Fruit fly (Drosophila melanogaster) whole organism, embryonic: ENCODE measurements around the gene XRCC1.

Experiments
- Ada2b ChIP-seq: fragments of 200-800 bp; sonication (Bioruptor generic); IDR thresholded peaks from 2 replicates; pipeline ENCODE4 v1.3.6; 2022; ENCODE audit warnings: missing biosample characterization, missing genetic modification characterization
- Aef1 ChIP-seq: fragments of 200-800 bp; sonication (Bioruptor generic); IDR thresholded peaks from 3 replicates; pipeline ENCODE4 v1.3.6; 2022; ENCODE audit warnings: missing biosample characterization, missing genetic modification characterization
- CG10321 ChIP-seq: fragments of 200-800 bp; sonication (Bioruptor generic); IDR thresholded peaks from 2 replicates; pipeline ENCODE4 v1.3.6; 2022; ENCODE audit warnings: missing biosample characterization, missing genetic modification characterization
- CG11247 ChIP-seq: fragments of 200-800 bp; sonication (Bioruptor generic); IDR thresholded peaks from 2 replicates; pipeline ENCODE4 v1.3.6; 2022; ENCODE audit warnings: missing biosample characterization, missing genetic modification characterization
- CG11696 ChIP-seq: fragments of 200-800 bp; sonication (Bioruptor generic); IDR thresholded peaks from 2 replicates; pipeline ENCODE4 v1.3.6; 2022; ENCODE audit warnings: missing biosample characterization, missing genetic modification characterization
- CG12659 ChIP-seq: fragments of 200-800 bp; sonication (Bioruptor generic); optimal IDR thresholded peaks from 3 replicates; lab custom pipeline; 2017; ENCODE audit warnings: mild to moderate bottlenecking, missing biosample characterization, missing genetic modification reagents, missing genetic modification characterization
- CG13296 ChIP-seq: fragments of 200-800 bp; sonication (Bioruptor generic); optimal IDR thresholded peaks from 3 replicates; lab custom pipeline; 2018; ENCODE audit warnings: missing biosample characterization, mild to moderate bottlenecking, missing genetic modification characterization
- CG14965 ChIP-seq: fragments of 200-800 bp; sonication (Bioruptor generic); optimal IDR thresholded peaks from 2 replicates; lab custom pipeline; 2016; ENCODE audit warnings: missing biosample characterization, missing genetic modification characterization, borderline replicate concordance
- CG1529 ChIP-seq: fragments of 200-800 bp; sonication (Bioruptor generic); optimal IDR thresholded peaks from 3 replicates; lab custom pipeline; 2018; ENCODE audit warnings: missing biosample characterization, missing genetic modification characterization
- CG15514 ChIP-seq: fragments of 200-800 bp; sonication (Bioruptor generic); optimal IDR thresholded peaks from 3 replicates; lab custom pipeline; 2017; ENCODE audit warnings: missing biosample characterization, missing genetic modification characterization, mild to moderate bottlenecking, moderate library complexity, missing genetic modification reagents
- CG16779 ChIP-seq: fragments of 200-800 bp; sonication (Bioruptor generic); IDR thresholded peaks from 2 replicates; pipeline ENCODE4 v1.3.6; 2022; ENCODE audit warnings: missing biosample characterization, missing genetic modification characterization
- CG16863 ChIP-seq: fragments of 200-800 bp; sonication (Bioruptor generic); optimal IDR thresholded peaks from 3 replicates; lab custom pipeline; 2016; ENCODE audit warnings: missing biosample characterization, missing genetic modification characterization
- CG1792 ChIP-seq: fragments of 200-800 bp; sonication (Bioruptor generic); optimal IDR thresholded peaks from 2 replicates; lab custom pipeline; 2016; ENCODE audit warnings: missing biosample characterization, missing genetic modification characterization
- CG30020 ChIP-seq: fragments of 200-800 bp; optimal IDR thresholded peaks from 2 replicates; lab custom pipeline; 2019; ENCODE audit warnings: missing biosample characterization, mild to moderate bottlenecking, missing genetic modification characterization, moderate library complexity
- CG33557 ChIP-seq: fragments of 200-800 bp; sonication (Bioruptor generic); optimal IDR thresholded peaks from 2 replicates; lab custom pipeline; 2019; ENCODE audit warnings: missing biosample characterization, mild to moderate bottlenecking, missing genetic modification characterization, moderate library complexity
- CG4617 ChIP-seq: fragments of 200-800 bp; sonication (Bioruptor generic); optimal IDR thresholded peaks from 3 replicates; lab custom pipeline; 2016; ENCODE audit warnings: missing biosample characterization, missing genetic modification characterization, borderline replicate concordance
- CG7745 ChIP-seq: fragments of 200-800 bp; sonication (Bioruptor generic); optimal IDR thresholded peaks from 2 replicates; lab custom pipeline; 2018; ENCODE audit warnings: missing biosample characterization, mild to moderate bottlenecking, missing genetic modification characterization, moderate library complexity
- CG7928 ChIP-seq: fragments of 200-800 bp; sonication (Bioruptor generic); optimal IDR thresholded peaks from 2 replicates; lab custom pipeline; 2017; ENCODE audit warnings: missing biosample characterization, mild to moderate bottlenecking, missing genetic modification characterization
- Drgx ChIP-seq: fragments of 200-800 bp; sonication (Bioruptor generic); IDR thresholded peaks from 2 replicates; pipeline ENCODE4 v1.3.6; 2022; ENCODE audit warnings: missing biosample characterization, missing genetic modification characterization
- E2f1 ChIP-seq: fragments of 200-800 bp; sonication (Bioruptor generic); IDR thresholded peaks from 2 replicates; pipeline ENCODE4 v1.3.6; 2022; ENCODE audit warnings: missing biosample characterization, missing genetic modification characterization
- Fer3 ChIP-seq: fragments of 200-800 bp; sonication (Bioruptor generic); optimal IDR thresholded peaks from 2 replicates; lab custom pipeline; 2018; ENCODE audit warnings: missing biosample characterization, mild to moderate bottlenecking, missing genetic modification characterization, moderate library complexity
- Hsf ChIP-seq: fragments of 200-800 bp; sonication (Bioruptor generic); optimal IDR thresholded peaks from 3 replicates; lab custom pipeline; 2016; ENCODE audit warnings: missing biosample characterization, missing genetic modification characterization
- Mad ChIP-seq: fragments of 200-800 bp; sonication (Bioruptor generic); optimal IDR thresholded peaks from 2 replicates; lab custom pipeline; 2016; ENCODE audit warnings: missing biosample characterization, missing genetic modification characterization
- Meics ChIP-seq: fragments of 200-800 bp; sonication (Bioruptor generic); optimal IDR thresholded peaks from 2 replicates; lab custom pipeline; 2017; ENCODE audit warnings: missing biosample characterization, mild to moderate bottlenecking, missing genetic modification characterization
- Mes4 ChIP-seq: fragments of 200-800 bp; sonication (Bioruptor generic); optimal IDR thresholded peaks from 2 replicates; lab custom pipeline; 2016; ENCODE audit warnings: missing biosample characterization, missing genetic modification characterization
- Mrtf ChIP-seq: fragments of 200-800 bp; sonication (Bioruptor generic); IDR thresholded peaks from 3 replicates; pipeline ENCODE4 v1.3.6; 2022; ENCODE audit warnings: missing biosample characterization, missing genetic modification characterization
- Oli ChIP-seq: fragments of 200-800 bp; sonication (Bioruptor generic); optimal IDR thresholded peaks from 2 replicates; lab custom pipeline; 2018; ENCODE audit warnings: missing biosample characterization, mild to moderate bottlenecking, missing genetic modification characterization, moderate library complexity
- Scr ChIP-seq: fragments of 200-800 bp; sonication (Bioruptor generic); IDR thresholded peaks from 2 replicates; pipeline ENCODE4 v1.3.6; 2022; ENCODE audit warnings: missing biosample characterization, missing genetic modification characterization; ENCODE audit not compliant: partially characterized antibody
- Ssrp ChIP-seq: fragments of 200-800 bp; sonication (Bioruptor generic); optimal IDR thresholded peaks from 2 replicates; lab custom pipeline; 2018; ENCODE audit warnings: missing biosample characterization, mild to moderate bottlenecking, missing genetic modification characterization, moderate library complexity
- Taf1 ChIP-seq: fragments of 200-800 bp; sonication (Bioruptor generic); IDR thresholded peaks from 2 replicates; pipeline ENCODE4 v1.3.6; 2022; ENCODE audit warnings: missing biosample characterization, missing genetic modification characterization
- Vsx1 ChIP-seq: fragments of 200-800 bp; sonication (Bioruptor generic); optimal IDR thresholded peaks from 2 replicates; lab custom pipeline; 2017; ENCODE audit warnings: missing biosample characterization, mild to moderate bottlenecking, missing genetic modification characterization, missing genetic modification reagents
- ash1 ChIP-seq: fragments of 200-800 bp; sonication (Bioruptor generic); optimal IDR thresholded peaks from 2 replicates; lab custom pipeline; 2018; ENCODE audit warnings: missing biosample characterization, mild to moderate bottlenecking, missing genetic modification characterization
- crc ChIP-seq: fragments of 200-800 bp; sonication (Bioruptor generic); optimal IDR thresholded peaks from 2 replicates; lab custom pipeline; 2016; ENCODE audit warnings: missing biosample characterization, missing genetic modification characterization
- dmrt99B ChIP-seq: fragments of 200-800 bp; sonication (Bioruptor generic); optimal IDR thresholded peaks from 2 replicates; lab custom pipeline; 2018; ENCODE audit warnings: missing biosample characterization, mild to moderate bottlenecking, missing genetic modification characterization, moderate library complexity
- ems ChIP-seq: fragments of 200-800 bp; sonication (Bioruptor generic); optimal IDR thresholded peaks from 3 replicates; lab custom pipeline; 2016; ENCODE audit warnings: missing biosample characterization, missing genetic modification characterization
- gfzf ChIP-seq: fragments of 200-800 bp; sonication (Bioruptor generic); optimal IDR thresholded peaks from 2 replicates; lab custom pipeline; 2016; ENCODE audit warnings: missing biosample characterization, mild to moderate bottlenecking, missing genetic modification characterization, moderate library complexity
- gro ChIP-seq: fragments of 200-800 bp; sonication (Bioruptor generic); optimal IDR thresholded peaks from 2 replicates; lab custom pipeline; 2016; ENCODE audit warnings: missing biosample characterization, missing genetic modification characterization
- ind ChIP-seq: fragments of 200-800 bp; sonication (Bioruptor generic); optimal IDR thresholded peaks from 3 replicates; lab custom pipeline; 2016; ENCODE audit warnings: missing biosample characterization, missing genetic modification characterization
- jumu ChIP-seq: fragments of 200-800 bp; sonication (Bioruptor generic); optimal IDR thresholded peaks from 3 replicates; lab custom pipeline; 2016; ENCODE audit warnings: missing biosample characterization, missing genetic modification characterization
- lab ChIP-seq: fragments of 200-800 bp; sonication (Bioruptor generic); optimal IDR thresholded peaks from 3 replicates; lab custom pipeline; 2017; ENCODE audit warnings: missing biosample characterization, missing genetic modification characterization, mild to moderate bottlenecking, moderate library complexity, missing genetic modification reagents
- mam ChIP-seq: fragments of 200-800 bp; sonication (Bioruptor generic); optimal IDR thresholded peaks from 3 replicates; lab custom pipeline; 2016; ENCODE audit warnings: missing biosample characterization, missing genetic modification characterization
- oc ChIP-seq: fragments of 200-800 bp; sonication (Bioruptor generic); optimal IDR thresholded peaks from 2 replicates; lab custom pipeline; 2018; ENCODE audit warnings: missing biosample characterization, mild to moderate bottlenecking, missing genetic modification characterization, moderate library complexity
- odd ChIP-seq: fragments of 200-800 bp; sonication (Bioruptor generic); optimal IDR thresholded peaks from 2 replicates; lab custom pipeline; 2017; ENCODE audit warnings: missing biosample characterization, mild to moderate bottlenecking, missing genetic modification characterization
- pita ChIP-seq: fragments of 200-800 bp; sonication (Bioruptor generic); optimal IDR thresholded peaks from 2 replicates; lab custom pipeline; 2017; ENCODE audit warnings: missing biosample characterization, mild to moderate bottlenecking, missing genetic modification characterization
- sc ChIP-seq, 3 experiments: fragments of >200 bp in 2 of 3; fragments of 200-800 bp in 1 of 3; sonication (Bioruptor generic) in 1 of 3; optimal IDR thresholded peaks; 2 replicates in 2 of 3; 3 replicates in 1 of 3; lab custom pipeline; 2017; ENCODE audit warnings: mild to moderate bottlenecking in 1 of 3, missing biosample characterization in 1 of 3, missing genetic modification characterization in 1 of 3, missing genetic modification reagents in 1 of 3
- sens ChIP-seq: fragments of 200-800 bp; sonication (Bioruptor generic); peaks from one replicate; lab custom pipeline; 2016; ENCODE audit warnings: missing biosample characterization, missing genetic modification characterization
- sisA ChIP-seq: fragments of 200-800 bp; sonication (Bioruptor generic); IDR thresholded peaks from 2 replicates; pipeline ENCODE4 v1.3.6; 2022; ENCODE audit warnings: missing biosample characterization, missing genetic modification characterization
- stc ChIP-seq: fragments of 200-800 bp; sonication (Bioruptor generic); IDR thresholded peaks from 2 replicates; pipeline ENCODE4 v1.3.6; 2022; ENCODE audit warnings: missing biosample characterization, missing genetic modification characterization
- trh ChIP-seq: fragments of 200-800 bp; sonication (Bioruptor generic); optimal IDR thresholded peaks from 2 replicates; lab custom pipeline; 2016; ENCODE audit warnings: missing biosample characterization, missing genetic modification characterization
- wor ChIP-seq: fragments of 200-800 bp; sonication (Bioruptor generic); IDR thresholded peaks from 2 replicates; pipeline ENCODE4 v1.3.6; 2022; ENCODE audit warnings: missing biosample characterization, missing genetic modification characterization
- zen ChIP-seq: fragments of 200-800 bp; sonication (Bioruptor generic); optimal IDR thresholded peaks from 3 replicates; lab custom pipeline; 2018; ENCODE audit warnings: missing biosample characterization, mild to moderate bottlenecking, missing genetic modification characterization, moderate library complexity

The XRCC1 gene

DNA sequence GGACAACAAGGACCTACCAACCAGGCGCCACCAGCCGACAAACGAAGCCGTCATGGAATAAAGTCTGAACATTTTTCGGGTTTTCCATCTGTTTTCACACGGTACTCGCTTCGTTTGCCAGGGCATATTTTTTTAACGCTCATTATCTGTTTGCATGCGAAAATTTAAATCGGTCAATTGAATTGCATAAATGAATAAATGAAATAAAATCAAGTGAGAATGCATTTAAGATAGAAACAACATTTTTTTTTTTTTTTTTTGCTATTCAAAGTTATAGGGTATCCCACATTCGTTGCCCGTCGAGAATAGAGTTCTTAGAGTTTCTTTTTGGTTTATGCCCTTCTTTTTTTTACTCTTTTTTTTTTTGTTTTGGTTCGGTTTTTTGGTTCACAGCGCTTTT, 43.8 kb upstream of the XRCC1 start (continued):
- no peak for TF ChIP-seq CG33557
- TF ChIP-seq jumu (GFP tag; lab: Kevin White, UChicago): peak; percentile 26
- TF ChIP-seq CG7745 (tag; lab: Kevin White, UChicago): no peak
- TF ChIP-seq gfzf (GFP tag; lab: Kevin White, UChicago): no peak
- no peak for TF ChIP-seq Scr (GFP tag; lab: Robert Waterston, UW)
- TF ChIP-seq trh (GFP tag; lab: Kevin White, UChicago): no peak
- no peak for TF ChIP-seq Mrtf (GFP tag; lab: Robert Waterston, UW)
- TF ChIP-seq sens (GFP tag; lab: Kevin White, UChicago): peak; percentile 80
- TF ChIP-seq Hsf: peak; percentile 29
- TF ChIP-seq odd (GFP tag; lab: Kevin White, UChicago): no peak
- peak; percentile 47 for TF ChIP-seq CG15514 (GFP tag; lab: Kevin White, UChicago)
- peak; percentile 15 for TF ChIP-seq CG1792 (GFP tag; lab: Kevin White, UChicago)
- peak; percentile 54 for TF ChIP-seq sisA (GFP tag; lab: Robert Waterston, UW)
- TF ChIP-seq CG16863 (GFP tag; lab: Kevin White, UChicago): peak; percentile 27
- peak; percentile 59 for TF ChIP-seq Fer3 (tag; lab: Kevin White, UChicago)
- peak; percentile 64 for TF ChIP-seq dmrt99B (tag; lab: Kevin White, UChicago)
- TF ChIP-seq Ada2b (GFP tag; lab: Robert Waterston, UW): peak; percentile 70
- peak; percentile 24 for TF ChIP-seq CG12659
- TF ChIP-seq Mes4 (GFP tag; lab: Kevin White, UChicago): no peak
- no peak for TF ChIP-seq CG1529 (GFP tag; lab: Kevin White, UChicago)
- TF ChIP-seq sc (optimal IDR thresholded peaks at IDR 0.05; lab: Kevin White, UChicago): no peak
- no peak for TF ChIP-seq sc (GFP tag; optimal IDR thresholded peaks at IDR 0.05; lab: Kevin White, UChicago)
- peak; percentile 10 for TF ChIP-seq Oli (tag; lab: Kevin White, UChicago)
- no peak for TF ChIP-seq CG16779 (GFP tag; lab: Robert Waterston, UW)
- TF ChIP-seq stc (GFP tag; lab: Robert Waterston, UW): no peak
- TF ChIP-seq E2f1: peak; percentile 51
- TF ChIP-seq Meics (GFP tag; lab: Kevin White, UChicago): peak; percentile 54
- TF ChIP-seq Vsx1 (GFP tag; lab: Kevin White, UChicago): no peak
- no peak for TF ChIP-seq Drgx (GFP tag; lab: Robert Waterston, UW)
- TF ChIP-seq pita (GFP tag; lab: Kevin White, UChicago): no peak
- TF ChIP-seq gro: peak; percentile 6
- TF ChIP-seq zen (tag; lab: Kevin White, UChicago): peak; percentile 84
- peak; percentile 79 for TF ChIP-seq lab (GFP tag; lab: Kevin White, UChicago)
- TF ChIP-seq CG4617 (GFP tag; lab: Kevin White, UChicago): no peak
- no peak for TF ChIP-seq Mad (GFP tag; lab: Kevin White, UChicago)
- no peak for TF ChIP-seq Taf1
- TF ChIP-seq ems (GFP tag; lab: Kevin White, UChicago): peak; percentile 0
- TF ChIP-seq wor (GFP tag; lab: Robert Waterston, UW): peak; percentile 26; the same call in 1 of the 2 replicates
- peak; percentile 58 for TF ChIP-seq ind (GFP tag; lab: Kevin White, UChicago)
- TF ChIP-seq ash1: no peak
- TF ChIP-seq CG11696: no peak
- TF ChIP-seq CG13296 (GFP tag; lab: Kevin White, UChicago): peak; percentile 45
- no peak for TF ChIP-seq CG11247 (GFP tag; lab: Robert Waterston, UW)
- peak; percentile 44 for TF ChIP-seq mam (GFP tag; lab: Kevin White, UChicago)
- TF ChIP-seq Ssrp: no peak
- no peak for TF ChIP-seq CG10321 (GFP tag; lab: Robert Waterston, UW)
- no peak for TF ChIP-seq CG7928 (GFP tag; lab: Kevin White, UChicago)
- TF ChIP-seq oc (tag; lab: Kevin White, UChicago): no peak
- TF ChIP-seq CG30020: no peak
- TF ChIP-seq crc: no peak
- TF ChIP-seq CG14965 (GFP tag; lab: Kevin White, UChicago): no peak
- TF ChIP-seq Aef1 (GFP tag; lab: Robert Waterston, UW): peak; percentile 26; the same call in 2 of the 3 replicates
